Worm (Caenorhabditis elegans): ENCODE measurements around the gene gab-1.

ce11 chrIII:12728149-12728548, 51.4 kb downstream of the gab-1 start:
- TF ChIP-seq nhr-28 (tag; optimal IDR thresholded peaks at IDR 0.05) (no peak), ztf-11 (tag; optimal IDR thresholded peaks at IDR 0.05) (no peak), alr-1 (tag; optimal IDR thresholded peaks at IDR 0.05; ENCODE audit: borderline replicate concordance) (peak; percentile 86), fos-1 (tag; optimal IDR thresholded peaks at IDR 0.05) (no peak), dpl-1 (GFP tag; optimal IDR thresholded peaks at IDR 0.05) (no peak), hlh-17 (GFP tag; optimal IDR thresholded peaks at IDR 0.05; ENCODE audit: borderline replicate concordance) (no peak)
